Worm (Caenorhabditis elegans) whole organism, L3 larva: ENCODE results near the gene fos-1.

Experiments
- R02D3.7 ChIP-seq: fragments of 150-350 bp; optimal IDR thresholded peaks from 2 replicates; lab custom pipeline; 2014; ENCODE audit warnings: missing biosample characterization, missing genetic modification characterization
- ZK546.5 ChIP-seq: sonication (generic microtip); optimal IDR thresholded peaks from 2 replicates; lab custom pipeline; 2017; ENCODE audit warnings: missing biosample characterization, missing genetic modification characterization
- aly-2 ChIP-seq: fragments of 150-350 bp; optimal IDR thresholded peaks from 2 replicates; lab custom pipeline; 2014; ENCODE audit warnings: missing biosample characterization, missing genetic modification characterization
- ama-1 ChIP-seq: fragments of 150-350 bp; optimal IDR thresholded peaks from 2 replicates; lab custom pipeline; 2018
- ceh-16 ChIP-seq: sonication (generic microtip); optimal IDR thresholded peaks from 2 replicates; lab custom pipeline; 2017; ENCODE audit warnings: missing biosample characterization, missing genetic modification characterization
- ceh-28 ChIP-seq: fragments of 150-350 bp; optimal IDR thresholded peaks from 2 replicates; lab custom pipeline; 2014; ENCODE audit warnings: missing biosample characterization, missing genetic modification reagents, missing genetic modification characterization
- ceh-82 ChIP-seq: fragments of 150-350 bp; optimal IDR thresholded peaks from 2 replicates; lab custom pipeline; 2014; ENCODE audit warnings: missing biosample characterization, missing genetic modification characterization
- ceh-9 ChIP-seq: sonication (generic microtip); optimal IDR thresholded peaks from 2 replicates; lab custom pipeline; 2018; ENCODE audit warnings: missing biosample characterization, missing genetic modification characterization
- daf-12 ChIP-seq: fragments of 150-350 bp; optimal IDR thresholded peaks from 2 replicates; lab custom pipeline; 2014; ENCODE audit warnings: missing biosample characterization, missing genetic modification reagents, missing genetic modification characterization
- egl-27 ChIP-seq: sonication (generic microtip); optimal IDR thresholded peaks from 4 replicates; lab custom pipeline; 2017; ENCODE audit warnings: missing biosample characterization, missing genetic modification reagents, missing genetic modification characterization
- egl-5 ChIP-seq: fragments of 150-350 bp; optimal IDR thresholded peaks from 2 replicates; lab custom pipeline; 2017; ENCODE audit warnings: missing biosample characterization, missing genetic modification reagents, missing genetic modification characterization, inconsistent platforms
- elt-1 ChIP-seq: fragments of 150-350 bp; optimal IDR thresholded peaks from 2 replicates; lab custom pipeline; 2014; ENCODE audit warnings: missing biosample characterization, missing genetic modification characterization
- elt-2 ChIP-seq: sonication (generic microtip); optimal IDR thresholded peaks from 2 replicates; lab custom pipeline; 2016; ENCODE audit warnings: missing genetic modification reagents, mild to moderate bottlenecking, missing genetic modification characterization, missing compliant biosample characterization
- elt-3 ChIP-seq, 3 experiments: fragments of 150-350 bp in 1 of 3; sonication (generic microtip) in 2 of 3; optimal IDR thresholded peaks; 2 replicates in 2 of 3; 4 replicates in 1 of 3; lab custom pipeline; 2014 to 2017; ENCODE audit warnings: missing biosample characterization in 3 of 3, missing genetic modification characterization in 3 of 3
- eor-1 ChIP-seq, 2 experiments: fragments of 150-350 bp; optimal IDR thresholded peaks; 2 replicates each; lab custom pipeline; 2014 to 2018; ENCODE audit warnings: missing biosample characterization in 2 of 2, missing genetic modification characterization in 2 of 2
- fkh-10 ChIP-seq: sonication (generic microtip); optimal IDR thresholded peaks from 2 replicates; lab custom pipeline; 2017; ENCODE audit warnings: missing biosample characterization, missing genetic modification reagents, missing genetic modification characterization
- fkh-2 ChIP-seq: fragments of 150-350 bp; optimal IDR thresholded peaks from 2 replicates; lab custom pipeline; 2014; ENCODE audit warnings: missing biosample characterization, missing genetic modification reagents, missing genetic modification characterization
- fos-1 ChIP-seq: fragments of 150-350 bp; optimal IDR thresholded peaks from 2 replicates; lab custom pipeline; 2014; ENCODE audit warnings: missing biosample characterization, missing genetic modification characterization
- hmg-11 ChIP-seq: sonication (generic microtip); optimal IDR thresholded peaks from 2 replicates; lab custom pipeline; 2016; ENCODE audit warnings: missing genetic modification characterization, missing compliant biosample characterization
- jun-1 ChIP-seq: fragments of 150-350 bp; optimal IDR thresholded peaks from 2 replicates; lab custom pipeline; 2014; ENCODE audit warnings: missing biosample characterization, missing genetic modification reagents, missing genetic modification characterization
- lin-15B ChIP-seq: fragments of 150-350 bp; optimal IDR thresholded peaks from 2 replicates; lab custom pipeline; 2014; ENCODE audit warnings: missing biosample characterization, missing genetic modification characterization
- lin-39 ChIP-seq: fragments of 150-350 bp; optimal IDR thresholded peaks from 2 replicates; lab custom pipeline; 2018; ENCODE audit warnings: missing biosample characterization, missing genetic modification reagents, missing genetic modification characterization
- lsy-12 ChIP-seq: sonication (generic microtip); optimal IDR thresholded peaks from 2 replicates; lab custom pipeline; 2016; ENCODE audit warnings: mild to moderate bottlenecking, missing genetic modification characterization, missing compliant biosample characterization
- mdl-1 ChIP-seq: fragments of 150-350 bp; optimal IDR thresholded peaks from 2 replicates; lab custom pipeline; 2014; ENCODE audit warnings: missing biosample characterization, missing genetic modification characterization
- mml-1 ChIP-seq: fragments of 150-350 bp; sonication (generic microtip); optimal IDR thresholded peaks from 3 replicates; lab custom pipeline; 2014; ENCODE audit warnings: missing biosample characterization, missing genetic modification characterization
- nfya-1 ChIP-seq: sonication (generic microtip); optimal IDR thresholded peaks from 2 replicates; lab custom pipeline; 2017; ENCODE audit warnings: missing genetic modification characterization, mild to moderate bottlenecking, missing compliant biosample characterization, antibody characterized with exemption, moderate library complexity; ENCODE audit not compliant: insufficient read depth
- nhr-11 ChIP-seq: fragments of 150-350 bp; optimal IDR thresholded peaks from 2 replicates; lab custom pipeline; 2014; ENCODE audit warnings: missing biosample characterization, missing genetic modification characterization
- nhr-12 ChIP-seq: fragments of 150-350 bp; optimal IDR thresholded peaks from 2 replicates; lab custom pipeline; 2014; ENCODE audit warnings: missing biosample characterization, missing genetic modification characterization
- nhr-23 ChIP-seq: fragments of 150-350 bp; optimal IDR thresholded peaks from 2 replicates; lab custom pipeline; 2014; ENCODE audit warnings: missing biosample characterization, missing genetic modification reagents, missing genetic modification characterization
- nhr-237 ChIP-seq: fragments of 150-350 bp; optimal IDR thresholded peaks from 2 replicates; lab custom pipeline; 2014; ENCODE audit warnings: missing biosample characterization, missing genetic modification characterization
- nhr-25 ChIP-seq: sonication (generic microtip); optimal IDR thresholded peaks from 2 replicates; lab custom pipeline; 2017; ENCODE audit warnings: missing biosample characterization, missing genetic modification characterization
- nhr-28 ChIP-seq: fragments of 150-350 bp; optimal IDR thresholded peaks from 2 replicates; lab custom pipeline; 2014; ENCODE audit warnings: missing biosample characterization, missing genetic modification characterization
- nhr-43 ChIP-seq: sonication (generic microtip); optimal IDR thresholded peaks from 2 replicates; lab custom pipeline; 2016; ENCODE audit warnings: mild to moderate bottlenecking, missing genetic modification characterization, missing compliant biosample characterization; ENCODE audit not compliant: poor library complexity, severe bottlenecking
- nhr-67 ChIP-seq: fragments of 150-350 bp; optimal IDR thresholded peaks from 2 replicates; lab custom pipeline; 2014; ENCODE audit warnings: missing biosample characterization, missing genetic modification characterization
- nhr-76 ChIP-seq: fragments of 150-350 bp; sonication (generic microtip); optimal IDR thresholded peaks from 5 replicates; lab custom pipeline; 2014; ENCODE audit warnings: missing biosample characterization, missing genetic modification characterization
- nhr-77 ChIP-seq: fragments of 150-350 bp; optimal IDR thresholded peaks from 2 replicates; lab custom pipeline; 2014; ENCODE audit warnings: missing biosample characterization, missing genetic modification characterization
- pha-4 ChIP-seq: fragments of 150-350 bp; optimal IDR thresholded peaks from 2 replicates; lab custom pipeline; 2014; ENCODE audit warnings: missing biosample characterization, missing genetic modification reagents, missing genetic modification characterization
- pqm-1 ChIP-seq: fragments of 150-350 bp; optimal IDR thresholded peaks from 2 replicates; lab custom pipeline; 2017; ENCODE audit warnings: missing biosample characterization, missing genetic modification characterization, inconsistent platforms
- sea-2 ChIP-seq: fragments of 150-350 bp; sonication (generic microtip); optimal IDR thresholded peaks from 4 replicates; lab custom pipeline; 2014; ENCODE audit warnings: missing biosample characterization, missing genetic modification reagents, missing genetic modification characterization
- skn-1 ChIP-seq: fragments of 150-350 bp; optimal IDR thresholded peaks from 2 replicates; lab custom pipeline; 2014; ENCODE audit warnings: missing biosample characterization, missing genetic modification characterization
- snpc-4 ChIP-seq: fragments of 150-350 bp; optimal IDR thresholded peaks from 2 replicates; lab custom pipeline; 2014; ENCODE audit warnings: missing biosample characterization, missing genetic modification characterization
- tbx-2 ChIP-seq: sonication (generic microtip); optimal IDR thresholded peaks from 2 replicates; lab custom pipeline; 2016; ENCODE audit warnings: mild to moderate bottlenecking, missing genetic modification characterization, missing compliant biosample characterization
- unc-39 ChIP-seq: sonication (generic microtip); optimal IDR thresholded peaks from 4 replicates; lab custom pipeline; 2017; ENCODE audit warnings: missing biosample characterization, missing genetic modification characterization
- unc-62 ChIP-seq: fragments of 150-350 bp; sonication (generic microtip); optimal IDR thresholded peaks from 4 replicates; lab custom pipeline; 2014; ENCODE audit warnings: missing biosample characterization, missing genetic modification reagents, missing genetic modification characterization
- zag-1 ChIP-seq: fragments of 150-350 bp; optimal IDR thresholded peaks from 2 replicates; lab custom pipeline; 2014; ENCODE audit warnings: missing biosample characterization, missing genetic modification characterization
- ztf-11 ChIP-seq: fragments of 150-350 bp; optimal IDR thresholded peaks from 2 replicates; lab custom pipeline; 2014; ENCODE audit warnings: missing biosample characterization, missing genetic modification characterization
- ztf-4 ChIP-seq: fragments of 150-350 bp; optimal IDR thresholded peaks from 2 replicates; lab custom pipeline; 2014; ENCODE audit warnings: missing biosample characterization, missing genetic modification characterization

fos-1 gene

ce11 chrV:6053188-6053687 is 49.8 kb downstream of the fos-1 start, which contains the start of gene seip-1:
Gene seip-1 (minus strand): TSS chrV:6053238.
- TF ChIP-seq nhr-237 (tag; lab: Kevin White, UChicago) (no peak), hmg-11 (peak; percentile 79), nfya-1 (tag; lab: Kevin White, UChicago) (peak; percentile 87), ceh-16 (tag; lab: Kevin White, UChicago) (no peak), eor-1 (tag; optimal IDR thresholded peaks at IDR 0.05; lab: Kevin White, UChicago) (no peak), nhr-28 (tag; lab: Kevin White, UChicago) (no peak), lin-39 (tag; lab: Kevin White, UChicago) (peak; percentile 89), nhr-11 (tag; lab: Kevin White, UChicago) (peak; percentile 39), fos-1 (tag; lab: Kevin White, UChicago) (peak; percentile 33), unc-39 (tag; lab: Kevin White, UChicago) (no peak), pqm-1 (tag; lab: Kevin White, UChicago) (peak; percentile 78), nhr-23 (peak; percentile 83), ztf-11 (tag; lab: Kevin White, UChicago) (no peak), fkh-10 (GFP tag; lab: Kevin White, UChicago) (peak; percentile 33), nhr-12 (tag; lab: Kevin White, UChicago) (no peak), ztf-4 (tag; lab: Kevin White, UChicago) (no peak), ama-1 (peak; percentile 10), ceh-9 (tag; lab: Kevin White, UChicago) (no peak), aly-2 (tag; lab: Kevin White, UChicago) (no peak), nhr-76 (tag; lab: Kevin White, UChicago) (no peak), daf-12 (tag; lab: Kevin White, UChicago) (no peak), mml-1 (tag; lab: Kevin White, UChicago) (no peak), ceh-82 (tag; lab: Kevin White, UChicago) (no peak), elt-2 (tag; lab: Kevin White, UChicago) (peak; percentile 79), snpc-4 (tag; lab: Kevin White, UChicago) (peak; percentile 82), pha-4 (tag; lab: Kevin White, UChicago) (peak; percentile 90), egl-27 (tag; lab: Kevin White, UChicago) (peak; percentile 32), nhr-25 (tag; lab: Kevin White, UChicago) (peak; percentile 55), jun-1 (tag; lab: Kevin White, UChicago) (peak; percentile 79), mdl-1 (tag; lab: Kevin White, UChicago) (peak; percentile 6), fkh-2 (tag; lab: Kevin White, UChicago) (no peak), unc-62 (peak; percentile 30), nhr-67 (tag; lab: Kevin White, UChicago) (no peak), sea-2 (GFP tag; lab: Kevin White, UChicago) (no peak), ZK546.5 (tag; lab: Kevin White, UChicago) (no peak), ceh-28 (tag; lab: Kevin White, UChicago) (peak; percentile 23), skn-1 (tag; lab: Kevin White, UChicago) (peak; percentile 89), nhr-77 (tag; lab: Kevin White, UChicago) (no peak), elt-1 (tag; lab: Kevin White, UChicago) (no peak), egl-5 (peak; percentile 41), lsy-12 (peak; percentile 25), zag-1 (tag; lab: Kevin White, UChicago) (no peak), tbx-2 (tag; lab: Kevin White, UChicago) (peak; percentile 27), nhr-43 (tag; lab: Kevin White, UChicago) (peak; percentile 6), lin-15B (tag; lab: Kevin White, UChicago) (peak; percentile 93), R02D3.7 (tag; lab: Kevin White, UChicago) (peak; percentile 44), elt-3 (tag; optimal IDR thresholded peaks at IDR 0.05; lab: Kevin White, UChicago) (no peak)
